Fruit fly (Drosophila melanogaster) S2 (cell line): ENCODE measurements around the gene Patj.

Experiments used
- CG8478 ChIP-seq: fragments of >200 bp; optimal IDR thresholded peaks from 2 replicates; lab custom pipeline; 2018
- CTCF ChIP-seq, 2 experiments: fragments of >200 bp; optimal IDR thresholded peaks; 2 replicates each; lab custom pipeline; 2018

dm6 chr3L:1774713-1775648 is 23.6 kb upstream of the Patj start, which contains the start of the genes CG13933 and PolD2:
- TF ChIP-seq CG8478 (lab: Kevin White, UChicago) (no peak), CTCF (optimal IDR thresholded peaks at IDR 0.05; lab: Kevin White, UChicago) (no peak)
